Fruit fly (Drosophila melanogaster) whole organism, embryonic: ENCODE data around the gene NimC2.

ENCODE experiments used
- CG2199 ChIP-seq: fragments of 200-800 bp; sonication (Bioruptor generic); IDR thresholded peaks from 3 replicates; pipeline ENCODE4 v1.3.6; 2022; ENCODE audit warnings: missing biosample characterization, missing genetic modification characterization
- CG3065 ChIP-seq: fragments of 200-800 bp; sonication (Bioruptor generic); optimal IDR thresholded peaks from 2 replicates; lab custom pipeline; 2016; ENCODE audit warnings: missing biosample characterization, missing genetic modification characterization
- NFAT ChIP-seq: fragments of 200-800 bp; sonication (Bioruptor generic); IDR thresholded peaks from 2 replicates; pipeline ENCODE4 v1.3.6; 2022; ENCODE audit warnings: missing biosample characterization, missing genetic modification characterization
- Nf-YA ChIP-seq: fragments of 200-800 bp; sonication (Bioruptor generic); IDR thresholded peaks from 2 replicates; pipeline ENCODE4 v1.3.6; 2022; ENCODE audit warnings: missing biosample characterization, missing genetic modification characterization
- Stat92E ChIP-seq, 3 experiments: fragments of >200 bp in 2 of 3; fragments of 200-800 bp in 1 of 3; sonication (Bioruptor generic) in 1 of 3; optimal IDR thresholded peaks; 2 replicates each; lab custom pipeline; 2017 to 2019; ENCODE audit warnings: missing biosample characterization in 3 of 3, missing genetic modification characterization in 3 of 3, mild to moderate bottlenecking in 1 of 3, moderate library complexity in 1 of 3
- ci ChIP-seq: fragments of 200-800 bp; sonication (Bioruptor generic); IDR thresholded peaks from 3 replicates; pipeline ENCODE4 v1.3.6; 2022; ENCODE audit warnings: missing biosample characterization, missing genetic modification characterization
- nmo ChIP-seq: fragments of 200-800 bp; sonication (Bioruptor generic); optimal IDR thresholded peaks from 2 replicates; lab custom pipeline; 2018; ENCODE audit warnings: missing biosample characterization, mild to moderate bottlenecking, missing genetic modification characterization, moderate library complexity
- scrt ChIP-seq: fragments of 200-800 bp; sonication (Bioruptor generic); optimal IDR thresholded peaks from 2 replicates; lab custom pipeline; 2018; ENCODE audit warnings: missing biosample characterization, mild to moderate bottlenecking, missing genetic modification characterization, moderate library complexity
- so ChIP-seq: fragments of 200-800 bp; sonication (Bioruptor generic); IDR thresholded peaks from 3 replicates; pipeline ENCODE4 v1.3.6; 2022; ENCODE audit warnings: missing biosample characterization, missing genetic modification characterization

- TF ChIP-seq CG3065 (GFP tag; lab: Kevin White, UChicago) (no peak), scrt (GFP tag; lab: Kevin White, UChicago) (no peak), Nf-YA (GFP tag; lab: Robert Waterston, UW) (no peak), nmo (no peak), Stat92E (GFP tag; optimal IDR thresholded peaks at IDR 0.05; lab: Kevin White, UChicago) (no peak), CG2199 (no peak), NFAT (GFP tag; lab: Robert Waterston, UW) (no peak), so (GFP tag; lab: Robert Waterston, UW) (no peak), ci (GFP tag; lab: Robert Waterston, UW) (no peak)
These were observed 19.5 kb upstream of the NimC2 start for dm6 chr2L:13960399-13960798.
